Worm (Caenorhabditis elegans) whole organism, L3 larva: ENCODE results near the gene H11E01.2.

Experiments
- R02D3.7 ChIP-seq: fragments of 150-350 bp; optimal IDR thresholded peaks from 2 replicates; lab custom pipeline; 2014; ENCODE audit warnings: missing biosample characterization, missing genetic modification characterization
- aly-2 ChIP-seq: fragments of 150-350 bp; optimal IDR thresholded peaks from 2 replicates; lab custom pipeline; 2014; ENCODE audit warnings: missing biosample characterization, missing genetic modification characterization
- ceh-16 ChIP-seq: sonication (generic microtip); optimal IDR thresholded peaks from 2 replicates; lab custom pipeline; 2017; ENCODE audit warnings: missing biosample characterization, missing genetic modification characterization
- ceh-28 ChIP-seq: fragments of 150-350 bp; optimal IDR thresholded peaks from 2 replicates; lab custom pipeline; 2014; ENCODE audit warnings: missing biosample characterization, missing genetic modification reagents, missing genetic modification characterization
- ceh-82 ChIP-seq: fragments of 150-350 bp; optimal IDR thresholded peaks from 2 replicates; lab custom pipeline; 2014; ENCODE audit warnings: missing biosample characterization, missing genetic modification characterization
- daf-12 ChIP-seq: fragments of 150-350 bp; optimal IDR thresholded peaks from 2 replicates; lab custom pipeline; 2014; ENCODE audit warnings: missing biosample characterization, missing genetic modification reagents, missing genetic modification characterization
- elt-2 ChIP-seq: sonication (generic microtip); optimal IDR thresholded peaks from 2 replicates; lab custom pipeline; 2016; ENCODE audit warnings: missing genetic modification reagents, mild to moderate bottlenecking, missing genetic modification characterization, missing compliant biosample characterization
- eor-1 ChIP-seq, 2 experiments: fragments of 150-350 bp; optimal IDR thresholded peaks; 2 replicates each; lab custom pipeline; 2014 to 2018; ENCODE audit warnings: missing biosample characterization in 2 of 2, missing genetic modification characterization in 2 of 2
- fkh-10 ChIP-seq: sonication (generic microtip); optimal IDR thresholded peaks from 2 replicates; lab custom pipeline; 2017; ENCODE audit warnings: missing biosample characterization, missing genetic modification reagents, missing genetic modification characterization
- fos-1 ChIP-seq: fragments of 150-350 bp; optimal IDR thresholded peaks from 2 replicates; lab custom pipeline; 2014; ENCODE audit warnings: missing biosample characterization, missing genetic modification characterization
- hmg-11 ChIP-seq: sonication (generic microtip); optimal IDR thresholded peaks from 2 replicates; lab custom pipeline; 2016; ENCODE audit warnings: missing genetic modification characterization, missing compliant biosample characterization
- lin-15B ChIP-seq: fragments of 150-350 bp; optimal IDR thresholded peaks from 2 replicates; lab custom pipeline; 2014; ENCODE audit warnings: missing biosample characterization, missing genetic modification characterization
- lin-39 ChIP-seq: fragments of 150-350 bp; optimal IDR thresholded peaks from 2 replicates; lab custom pipeline; 2018; ENCODE audit warnings: missing biosample characterization, missing genetic modification reagents, missing genetic modification characterization
- lsy-12 ChIP-seq: sonication (generic microtip); optimal IDR thresholded peaks from 2 replicates; lab custom pipeline; 2016; ENCODE audit warnings: mild to moderate bottlenecking, missing genetic modification characterization, missing compliant biosample characterization
- mdl-1 ChIP-seq: fragments of 150-350 bp; optimal IDR thresholded peaks from 2 replicates; lab custom pipeline; 2014; ENCODE audit warnings: missing biosample characterization, missing genetic modification characterization
- nfya-1 ChIP-seq: sonication (generic microtip); optimal IDR thresholded peaks from 2 replicates; lab custom pipeline; 2017; ENCODE audit warnings: missing genetic modification characterization, mild to moderate bottlenecking, missing compliant biosample characterization, antibody characterized with exemption, moderate library complexity; ENCODE audit not compliant: insufficient read depth
- nhr-11 ChIP-seq: fragments of 150-350 bp; optimal IDR thresholded peaks from 2 replicates; lab custom pipeline; 2014; ENCODE audit warnings: missing biosample characterization, missing genetic modification characterization
- nhr-12 ChIP-seq: fragments of 150-350 bp; optimal IDR thresholded peaks from 2 replicates; lab custom pipeline; 2014; ENCODE audit warnings: missing biosample characterization, missing genetic modification characterization
- nhr-23 ChIP-seq: fragments of 150-350 bp; optimal IDR thresholded peaks from 2 replicates; lab custom pipeline; 2014; ENCODE audit warnings: missing biosample characterization, missing genetic modification reagents, missing genetic modification characterization
- nhr-237 ChIP-seq: fragments of 150-350 bp; optimal IDR thresholded peaks from 2 replicates; lab custom pipeline; 2014; ENCODE audit warnings: missing biosample characterization, missing genetic modification characterization
- nhr-25 ChIP-seq: sonication (generic microtip); optimal IDR thresholded peaks from 2 replicates; lab custom pipeline; 2017; ENCODE audit warnings: missing biosample characterization, missing genetic modification characterization
- nhr-28 ChIP-seq: fragments of 150-350 bp; optimal IDR thresholded peaks from 2 replicates; lab custom pipeline; 2014; ENCODE audit warnings: missing biosample characterization, missing genetic modification characterization
- nhr-43 ChIP-seq: sonication (generic microtip); optimal IDR thresholded peaks from 2 replicates; lab custom pipeline; 2016; ENCODE audit warnings: mild to moderate bottlenecking, missing genetic modification characterization, missing compliant biosample characterization; ENCODE audit not compliant: poor library complexity, severe bottlenecking
- nhr-67 ChIP-seq: fragments of 150-350 bp; optimal IDR thresholded peaks from 2 replicates; lab custom pipeline; 2014; ENCODE audit warnings: missing biosample characterization, missing genetic modification characterization
- nhr-76 ChIP-seq: fragments of 150-350 bp; sonication (generic microtip); optimal IDR thresholded peaks from 5 replicates; lab custom pipeline; 2014; ENCODE audit warnings: missing biosample characterization, missing genetic modification characterization
- nhr-77 ChIP-seq: fragments of 150-350 bp; optimal IDR thresholded peaks from 2 replicates; lab custom pipeline; 2014; ENCODE audit warnings: missing biosample characterization, missing genetic modification characterization
- pha-4 ChIP-seq: fragments of 150-350 bp; optimal IDR thresholded peaks from 2 replicates; lab custom pipeline; 2014; ENCODE audit warnings: missing biosample characterization, missing genetic modification reagents, missing genetic modification characterization
- pqm-1 ChIP-seq: fragments of 150-350 bp; optimal IDR thresholded peaks from 2 replicates; lab custom pipeline; 2017; ENCODE audit warnings: missing biosample characterization, missing genetic modification characterization, inconsistent platforms
- sea-2 ChIP-seq: fragments of 150-350 bp; sonication (generic microtip); optimal IDR thresholded peaks from 4 replicates; lab custom pipeline; 2014; ENCODE audit warnings: missing biosample characterization, missing genetic modification reagents, missing genetic modification characterization
- snpc-4 ChIP-seq: fragments of 150-350 bp; optimal IDR thresholded peaks from 2 replicates; lab custom pipeline; 2014; ENCODE audit warnings: missing biosample characterization, missing genetic modification characterization
- unc-39 ChIP-seq: sonication (generic microtip); optimal IDR thresholded peaks from 4 replicates; lab custom pipeline; 2017; ENCODE audit warnings: missing biosample characterization, missing genetic modification characterization
- unc-62 ChIP-seq: fragments of 150-350 bp; sonication (generic microtip); optimal IDR thresholded peaks from 4 replicates; lab custom pipeline; 2014; ENCODE audit warnings: missing biosample characterization, missing genetic modification reagents, missing genetic modification characterization
- zag-1 ChIP-seq: fragments of 150-350 bp; optimal IDR thresholded peaks from 2 replicates; lab custom pipeline; 2014; ENCODE audit warnings: missing biosample characterization, missing genetic modification characterization
- ztf-11 ChIP-seq: fragments of 150-350 bp; optimal IDR thresholded peaks from 2 replicates; lab custom pipeline; 2014; ENCODE audit warnings: missing biosample characterization, missing genetic modification characterization
- ztf-4 ChIP-seq: fragments of 150-350 bp; optimal IDR thresholded peaks from 2 replicates; lab custom pipeline; 2014; ENCODE audit warnings: missing biosample characterization, missing genetic modification characterization

Gene H11E01.2

DNA sequence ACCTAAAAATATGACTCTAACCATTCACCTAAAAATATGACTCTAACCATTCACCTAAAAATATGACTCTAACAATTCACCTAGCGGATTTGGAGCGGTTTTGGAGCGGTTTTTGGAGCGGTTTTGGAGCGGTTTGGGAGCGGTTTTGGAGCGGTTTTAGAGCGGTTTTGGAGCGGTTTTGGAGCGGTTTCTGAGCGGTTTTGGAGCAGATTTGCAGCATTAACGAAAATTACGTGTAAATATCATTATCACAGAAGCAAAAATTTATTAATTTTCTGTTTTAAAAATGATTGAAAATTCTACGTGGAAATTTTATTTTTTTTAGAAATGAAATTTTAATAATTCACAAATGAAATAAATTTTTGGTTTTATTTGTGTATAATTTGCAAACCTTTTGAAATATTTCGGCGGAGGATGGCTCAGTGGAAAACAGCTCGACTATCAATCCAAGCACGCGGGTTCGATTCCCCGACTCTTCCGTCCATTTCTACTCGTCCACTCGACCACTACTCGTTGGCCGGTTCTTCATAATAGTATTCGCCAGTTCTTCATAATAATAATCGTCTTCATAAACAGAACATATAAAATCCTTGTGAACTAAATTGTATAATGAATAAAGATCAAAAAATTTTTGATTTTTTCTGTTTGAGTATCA, 22.7 kb downstream of the H11E01.2 start:
- TF ChIP-seq ceh-16 (tag; lab: Kevin White, UChicago): no peak
- no peak for TF ChIP-seq eor-1 (tag; optimal IDR thresholded peaks at IDR 0.05; lab: Kevin White, UChicago)
- no peak for TF ChIP-seq nhr-76 (tag; lab: Kevin White, UChicago)
- TF ChIP-seq elt-2 (tag; lab: Kevin White, UChicago): no peak
- TF ChIP-seq ztf-4: no peak
- TF ChIP-seq nhr-43 (tag; lab: Kevin White, UChicago): no peak
- TF ChIP-seq pqm-1 (tag; lab: Kevin White, UChicago): no peak
- TF ChIP-seq daf-12: no peak
- no peak for TF ChIP-seq nhr-25 (tag; lab: Kevin White, UChicago)
- no peak for TF ChIP-seq nhr-23 (tag; lab: Kevin White, UChicago)
- TF ChIP-seq aly-2 (tag; lab: Kevin White, UChicago): no peak
- TF ChIP-seq nhr-77 (tag; lab: Kevin White, UChicago): no peak
- TF ChIP-seq fkh-10 (GFP tag; lab: Kevin White, UChicago): no peak
- TF ChIP-seq fos-1 (tag; lab: Kevin White, UChicago): no peak

DNA sequence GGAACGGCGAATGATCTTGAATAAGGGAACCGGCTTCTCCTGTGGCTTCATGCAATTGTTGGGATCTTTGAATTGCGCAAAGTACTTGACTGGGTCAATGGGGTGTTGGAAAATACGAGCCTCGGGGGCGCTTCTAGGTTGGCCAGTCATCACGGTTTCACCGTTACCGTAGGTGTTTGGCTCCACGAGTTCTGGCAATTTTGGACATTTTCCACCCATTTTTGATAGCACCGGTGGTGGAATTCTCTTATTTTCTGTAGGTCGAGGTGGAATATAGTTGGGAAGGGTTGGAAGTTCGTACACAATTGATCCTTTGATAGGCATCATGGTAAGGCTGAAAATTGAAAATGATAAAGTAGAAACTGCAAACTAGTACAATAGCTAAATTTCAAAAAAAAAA, 30.8 kb downstream of the H11E01.2 start, which contains the start of gene ZK380.4:
TSS of gene ZK380.4 (minus strand) at position 327 of the 400 bp plus-strand sequence.
- TF ChIP-seq sea-2 (GFP tag; lab: Kevin White, UChicago): no peak
- TF ChIP-seq aly-2 (tag; lab: Kevin White, UChicago): no peak
- no peak for TF ChIP-seq nhr-77 (tag; lab: Kevin White, UChicago)
- TF ChIP-seq lin-39 (tag; lab: Kevin White, UChicago): no peak
- no peak for TF ChIP-seq nfya-1 (tag; lab: Kevin White, UChicago)
- no peak for TF ChIP-seq unc-39
- no peak for TF ChIP-seq nhr-11 (tag; lab: Kevin White, UChicago)
- TF ChIP-seq lsy-12: no peak
- no peak for TF ChIP-seq snpc-4 (tag; lab: Kevin White, UChicago)
- TF ChIP-seq nhr-23 (tag; lab: Kevin White, UChicago): no peak
- no peak for TF ChIP-seq mdl-1 (tag; lab: Kevin White, UChicago)

DNA sequence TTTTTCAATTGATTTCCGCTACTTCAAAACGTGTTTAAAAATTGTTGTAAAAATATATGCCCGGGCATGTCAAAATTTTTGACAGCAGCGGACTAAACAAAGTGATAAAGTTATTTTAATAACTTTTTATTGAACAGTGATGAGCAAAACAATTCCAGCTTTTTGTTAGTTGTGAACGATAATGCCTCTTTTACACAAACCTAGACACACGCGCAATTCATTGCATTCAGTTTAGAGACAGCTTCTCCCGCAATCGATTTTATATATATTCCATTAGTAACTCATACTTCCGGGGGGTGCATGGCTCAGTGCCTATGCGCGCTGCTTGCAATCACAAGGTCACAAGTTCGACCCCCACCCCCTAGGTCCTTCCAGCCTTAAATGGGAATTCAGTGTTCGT, 33.3 kb downstream of the H11E01.2 start, which contains the start of gene ZK380.6:
TSS of gene ZK380.6 (plus strand) at position 301 of the 400 bp plus-strand sequence.
- TF ChIP-seq lin-15B (tag; lab: Kevin White, UChicago): no peak
- TF ChIP-seq nhr-12 (tag; lab: Kevin White, UChicago): no peak
- TF ChIP-seq nhr-11 (tag; lab: Kevin White, UChicago): no peak
- TF ChIP-seq ceh-28 (tag; lab: Kevin White, UChicago): no peak
- no peak for TF ChIP-seq nhr-28 (tag; lab: Kevin White, UChicago)
- TF ChIP-seq nhr-237 (tag; lab: Kevin White, UChicago): no peak
- no peak for TF ChIP-seq ceh-82 (tag; lab: Kevin White, UChicago)
- no peak for TF ChIP-seq hmg-11 (tag; lab: Kevin White, UChicago)
- no peak for TF ChIP-seq pha-4 (tag; lab: Kevin White, UChicago)
- no peak for TF ChIP-seq zag-1 (tag; lab: Kevin White, UChicago)
- TF ChIP-seq R02D3.7: no peak
- no peak for TF ChIP-seq nhr-67 (tag; lab: Kevin White, UChicago)

DNA sequence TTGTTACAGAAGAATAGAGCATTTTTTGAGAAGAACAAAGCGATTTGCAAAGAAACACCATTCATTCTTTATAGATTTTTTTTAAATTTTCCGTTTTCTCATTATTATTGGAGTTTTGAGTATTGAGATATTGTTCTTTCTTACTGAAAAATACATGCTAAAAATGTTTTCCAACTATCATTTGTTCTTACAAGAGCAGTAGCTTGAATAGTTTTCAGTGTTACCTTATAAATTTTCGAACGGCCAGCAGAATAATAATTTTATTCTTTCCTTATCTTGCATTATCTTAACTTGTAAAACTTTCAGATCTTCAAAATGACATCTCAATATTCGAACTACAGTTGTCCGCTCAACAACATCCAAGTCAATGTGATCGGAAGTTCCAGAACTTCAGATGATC, 34.4 kb downstream of the H11E01.2 start, which contains the start of gene tbx-32:
TSS of gene tbx-32 (plus strand) at position 301 of the 400 bp plus-strand sequence.
- no peak for TF ChIP-seq nhr-43 (tag; lab: Kevin White, UChicago)
- no peak for TF ChIP-seq unc-39
- no peak for TF ChIP-seq unc-62 (GFP tag; lab: Kevin White, UChicago)
- no peak for TF ChIP-seq nhr-67 (tag; lab: Kevin White, UChicago)
- TF ChIP-seq ceh-82 (tag; lab: Kevin White, UChicago): no peak
- no peak for TF ChIP-seq nhr-76 (tag; lab: Kevin White, UChicago)
- TF ChIP-seq fkh-10 (GFP tag; lab: Kevin White, UChicago): no peak
- TF ChIP-seq ztf-11 (tag; lab: Kevin White, UChicago): no peak
- no peak for TF ChIP-seq ztf-4
- TF ChIP-seq nhr-28 (tag; lab: Kevin White, UChicago): no peak
- TF ChIP-seq pqm-1 (tag; lab: Kevin White, UChicago): no peak
